Worm (Caenorhabditis elegans) whole organism, young adult: ENCODE data around the gene ccf-1.

ENCODE experiments used
- ceh-79 ChIP-seq: sonication (generic microtip); optimal IDR thresholded peaks from 2 replicates; lab custom pipeline; 2017; ENCODE audit warnings: mild to moderate bottlenecking, missing genetic modification characterization, missing compliant biosample characterization
- nhr-90 ChIP-seq: sonication (generic microtip); optimal IDR thresholded peaks from 2 replicates; lab custom pipeline; 2016; ENCODE audit warnings: missing genotype, mild to moderate bottlenecking, missing genetic modification characterization, missing compliant biosample characterization
- snpc-4 ChIP-seq, 5 experiments: fragments of 150-350 bp in 1 of 5; sonication (generic microtip) in 4 of 5; optimal IDR thresholded peaks; 2 replicates each; lab custom pipeline; 2014 to 2018; ENCODE audit warnings: missing genetic modification characterization in 5 of 5, missing biosample characterization in 3 of 5, antibody characterized with exemption in 2 of 5, mild to moderate bottlenecking in 2 of 5, missing compliant biosample characterization in 2 of 5, missing genotype in 2 of 5, moderate library complexity in 2 of 5, missing genetic modification reagents in 1 of 5
- unc-62 ChIP-seq: fragments of 150-350 bp; optimal IDR thresholded peaks from 2 replicates; lab custom pipeline; 2014; ENCODE audit warnings: missing biosample characterization, missing genetic modification reagents, missing genetic modification characterization
- ztf-3 ChIP-seq: fragments of 200-800 bp; sonication (Bioruptor generic); optimal IDR thresholded peaks from 2 replicates; lab custom pipeline; 2018; ENCODE audit warnings: mild to moderate bottlenecking, missing genetic modification characterization, missing compliant biosample characterization

DNA sequence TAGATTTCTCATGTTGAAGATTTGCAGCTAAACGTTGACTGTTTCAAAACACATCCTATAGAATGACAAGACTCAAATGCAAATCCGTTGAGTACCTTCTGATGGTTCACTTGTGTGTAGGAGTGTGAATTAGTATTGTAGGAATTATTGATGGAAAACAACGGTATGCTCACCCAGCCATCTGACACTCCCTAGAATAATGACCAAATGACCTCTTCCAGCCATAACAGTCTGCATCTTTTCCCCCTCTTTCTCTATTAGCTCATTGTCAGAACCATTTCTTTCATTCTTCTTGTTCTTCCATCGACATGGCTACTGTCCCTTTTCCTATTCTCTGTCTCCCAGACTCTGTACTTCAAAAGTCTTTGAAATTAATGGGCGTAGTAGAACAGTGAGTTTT lies 11.4 kb downstream of the ccf-1 start, which contains the start of gene fbxb-24:
- TF ChIP-seq snpc-4 (GFP tag; optimal IDR thresholded peaks at IDR 0.05; lab: Kevin White, UChicago) (no peak), snpc-4 (tag; optimal IDR thresholded peaks at IDR 0.05; lab: Kevin White, UChicago) (no peak), ceh-79 (tag; lab: Kevin White, UChicago) (no peak), unc-62 (no peak), nhr-90 (tag; lab: Kevin White, UChicago) (no peak), ztf-3 (GFP tag; lab: Kevin White, UChicago) (no peak)
